Fruit fly (Drosophila melanogaster) whole organism, embryonic: ENCODE data around the gene Tbcd.

Source experiments
- CG13894 ChIP-seq: fragments of 200-800 bp; sonication (Bioruptor generic); optimal IDR thresholded peaks from 3 replicates; lab custom pipeline; 2018; ENCODE audit warnings: missing biosample characterization, mild to moderate bottlenecking, missing genetic modification characterization, moderate library complexity
- CG33213 ChIP-seq: fragments of 200-800 bp; sonication (Bioruptor generic); optimal IDR thresholded peaks from 3 replicates; lab custom pipeline; 2016; ENCODE audit warnings: missing biosample characterization, missing genetic modification characterization
- CG33557 ChIP-seq: fragments of 200-800 bp; sonication (Bioruptor generic); optimal IDR thresholded peaks from 2 replicates; lab custom pipeline; 2019; ENCODE audit warnings: missing biosample characterization, mild to moderate bottlenecking, missing genetic modification characterization, moderate library complexity
- CG8281 ChIP-seq: fragments of 200-800 bp; sonication (Bioruptor generic); optimal IDR thresholded peaks from 2 replicates; lab custom pipeline; 2018; ENCODE audit warnings: missing biosample characterization, mild to moderate bottlenecking, missing genetic modification characterization, moderate library complexity
- D19A ChIP-seq: fragments of 200-800 bp; optimal IDR thresholded peaks from 3 replicates; lab custom pipeline; 2019; ENCODE audit warnings: missing biosample characterization, mild to moderate bottlenecking, missing genetic modification characterization, moderate library complexity
- NFAT ChIP-seq: fragments of 200-800 bp; sonication (Bioruptor generic); IDR thresholded peaks from 2 replicates; pipeline ENCODE4 v1.3.6; 2022; ENCODE audit warnings: missing biosample characterization, missing genetic modification characterization
- Pdp1 ChIP-seq, 2 experiments: fragments of 200-800 bp; sonication (Bioruptor generic); optimal IDR thresholded peaks; 3 replicates each; lab custom pipeline; 2016; ENCODE audit warnings: missing biosample characterization in 2 of 2, missing genetic modification characterization in 2 of 2, mild to moderate bottlenecking in 1 of 2, moderate library complexity in 1 of 2
- Ravus ChIP-seq: fragments of 200-800 bp; sonication (Bioruptor generic); IDR thresholded peaks from 2 replicates; pipeline ENCODE4 v1.3.6; 2022; ENCODE audit warnings: missing biosample characterization, missing genetic modification characterization
- fru ChIP-seq: fragments of >200 bp; optimal IDR thresholded peaks from 2 replicates; lab custom pipeline; 2017

- TF ChIP-seq CG33213 (GFP tag; lab: Kevin White, UChicago) = no peak
- TF ChIP-seq fru = no peak
- TF ChIP-seq CG13894 (tag; lab: Kevin White, UChicago) = no peak
- no peak for TF ChIP-seq CG8281
- TF ChIP-seq Ravus (GFP tag; lab: Robert Waterston, UW) = no peak
- no peak for TF ChIP-seq Pdp1 (GFP tag; optimal IDR thresholded peaks at IDR 0.05; lab: Kevin White, UChicago)
- TF ChIP-seq NFAT (GFP tag; lab: Robert Waterston, UW) = no peak
- TF ChIP-seq D19A (tag; lab: Kevin White, UChicago) = no peak
- no peak for TF ChIP-seq CG33557 (GFP tag; lab: Kevin White, UChicago)
Measured at dm6 chr2L:2190684-2191083, 43.4 kb downstream of the Tbcd start.
